Fruit fly (Drosophila melanogaster): ENCODE results near the gene CG13312.
A peak's percentile ranks its signal among the peaks of the same experiment; 100 is the strongest.

CG13312 gene

dm6 chr3L:8772998-8773684, 33.9 kb downstream of the CG13312 start (continued):
- TF ChIP-seq maf-S (GFP tag; optimal IDR thresholded peaks at IDR 0.05) (peak; percentile 51), Pdp1 (GFP tag; optimal IDR thresholded peaks at IDR 0.05) (peak; percentile 8 to 61), rib (GFP tag; IDR thresholded peaks at IDR 0.05) (no peak), CG14667 (GFP tag; IDR thresholded peaks at IDR 0.05) (peak; percentile 38; the same call in 1 of the 2 replicates), GATAe (GFP tag; conservative IDR thresholded peaks at IDR 0.05) (no peak), fru (optimal IDR thresholded peaks at IDR 0.05) (no peak), ken (GFP tag; IDR thresholded peaks at IDR 0.05) (peak; percentile 22; the same call in 1 of the 3 replicates), klu (GFP tag; IDR thresholded peaks at IDR 0.05) (0 out of 2 replicates have a peak, but pooled peaks have one; percentile 17), Dek (tag; optimal IDR thresholded peaks at IDR 0.05) (peak; percentile 27), chif (GFP tag; optimal IDR thresholded peaks at IDR 0.05) (peak; percentile 77 to 78), org-1 (GFP tag; optimal IDR thresholded peaks at IDR 0.05) (peak; percentile 47), Antp (GFP tag; optimal IDR thresholded peaks at IDR 0.05) (no peak), ftz-f1 (GFP tag; optimal IDR thresholded peaks at IDR 0.05) (no peak), CG2712 (tag; optimal IDR thresholded peaks at IDR 0.05) (peak; percentile 87), wdn (GFP tag; IDR thresholded peaks at IDR 0.05) (no peak), pb (GFP tag; optimal IDR thresholded peaks at IDR 0.05) (no peak), CG4424 (GFP tag; optimal IDR thresholded peaks at IDR 0.05) (peak; percentile 78), wor (GFP tag; IDR thresholded peaks at IDR 0.05) (peak; percentile 60), CG3407 (GFP tag; optimal IDR thresholded peaks at IDR 0.05) (peak; percentile 53), Gsc (GFP tag; IDR thresholded peaks at IDR 0.05) (no peak), fd64A (GFP tag; optimal IDR thresholded peaks at IDR 0.05) (no peak), H2.0 (GFP tag; IDR thresholded peaks at IDR 0.05) (peak; percentile 22; the same call in 1 of the 2 replicates), Meics (GFP tag; optimal IDR thresholded peaks at IDR 0.05) (peak; percentile 17), CG1024 (GFP tag; IDR thresholded peaks at IDR 0.05) (no peak), CG6654 (GFP tag; optimal IDR thresholded peaks at IDR 0.05) (peak; percentile 25), NK7.1 (GFP tag; optimal IDR thresholded peaks at IDR 0.05) (peak; percentile 39), CG10462 (GFP tag; optimal IDR thresholded peaks at IDR 0.05) (peak; percentile 2), Atf3 (GFP tag; optimal IDR thresholded peaks at IDR 0.05) (peak; percentile 26), seq (GFP tag; IDR thresholded peaks at IDR 0.05) (peak; percentile 76), ems (GFP tag; optimal IDR thresholded peaks at IDR 0.05) (no peak), Rfx (GFP tag; IDR thresholded peaks at IDR 0.05) (0 out of 2 replicates have a peak, but pooled peaks have one; percentile 31), Max (GFP tag; optimal IDR thresholded peaks at IDR 0.05) (no peak), CG2678 (tag; optimal IDR thresholded peaks at IDR 0.05) (peak; percentile 86), YL-1 (GFP tag; optimal IDR thresholded peaks at IDR 0.05) (no peak), CG11504 (tag; optimal IDR thresholded peaks at IDR 0.05) (peak; percentile 79), CG6854 (GFP tag; optimal IDR thresholded peaks at IDR 0.05) (peak; percentile 19), CG7357 (GFP tag; IDR thresholded peaks at IDR 0.05) (0 out of 3 replicates have a peak, but pooled peaks have one; percentile 32), prd (optimal IDR thresholded peaks at IDR 0.05) (no peak), prd (GFP tag; IDR thresholded peaks at IDR 0.05) (peak; percentile 73), ATbp (GFP tag; optimal IDR thresholded peaks at IDR 0.05) (peak; percentile 58), nerfin-2 (GFP tag; IDR thresholded peaks at IDR 0.05; ENCODE audit: partially characterized antibody) (no peak), CG18476 (GFP tag; optimal IDR thresholded peaks at IDR 0.05) (peak; percentile 17), knrl (GFP tag; IDR thresholded peaks at IDR 0.05; ENCODE audit: partially characterized antibody) (0 out of 3 replicates have a peak, but pooled peaks have one; percentile 7), Fer2 (tag; optimal IDR thresholded peaks at IDR 0.05) (peak; percentile 26), Nf-YA (GFP tag; IDR thresholded peaks at IDR 0.05) (0 out of 2 replicates have a peak, but pooled peaks have one; percentile 42), CG10565 (GFP tag; optimal IDR thresholded peaks at IDR 0.05) (no peak), BEAF-32 (GFP tag; optimal IDR thresholded peaks at IDR 0.05) (no peak), p53 (GFP tag; optimal IDR thresholded peaks at IDR 0.05) (no peak), tx (GFP tag; optimal IDR thresholded peaks at IDR 0.05) (no peak), NFAT (GFP tag; IDR thresholded peaks at IDR 0.05) (no peak), CG3065 (GFP tag; optimal IDR thresholded peaks at IDR 0.05) (peak; percentile 38)
